Fruit fly (Drosophila melanogaster) whole organism, pupa: ENCODE measurements around the gene Gclc.
A peak's percentile ranks its signal among the peaks of the same experiment; 100 is the strongest.

Source experiments
- CG10348 ChIP-seq: fragments of 200-800 bp; sonication (Bioruptor generic); IDR thresholded peaks from 2 replicates; pipeline ENCODE4 v1.3.6; 2022; ENCODE audit warnings: missing biosample characterization, missing genetic modification characterization
- CG12605 ChIP-seq: fragments of 200-800 bp; sonication (Bioruptor generic); IDR thresholded peaks from 2 replicates; pipeline ENCODE4 v1.3.6; 2022; ENCODE audit warnings: missing biosample characterization, missing genetic modification characterization
- CG13204 ChIP-seq: fragments of 200-800 bp; sonication (Bioruptor generic); optimal IDR thresholded peaks from 2 replicates; lab custom pipeline; 2018; ENCODE audit warnings: missing biosample characterization, mild to moderate bottlenecking, missing genetic modification characterization, moderate library complexity
- CG14655 ChIP-seq: fragments of 200-800 bp; sonication (Bioruptor generic); optimal IDR thresholded peaks from 3 replicates; lab custom pipeline; 2017; ENCODE audit warnings: mild to moderate bottlenecking, missing biosample characterization, missing genetic modification reagents, missing genetic modification characterization
- CG15710 ChIP-seq: fragments of 200-800 bp; sonication (Bioruptor generic); optimal IDR thresholded peaks from 2 replicates; lab custom pipeline; 2018; ENCODE audit warnings: missing biosample characterization, mild to moderate bottlenecking, missing genetic modification characterization, moderate library complexity
- CG17806 ChIP-seq: fragments of 200-800 bp; sonication (Bioruptor generic); optimal IDR thresholded peaks from 2 replicates; lab custom pipeline; 2018; ENCODE audit warnings: missing biosample characterization, mild to moderate bottlenecking, missing genetic modification characterization, moderate library complexity
- CG32121 ChIP-seq: fragments of 200-800 bp; sonication (Bioruptor generic); IDR thresholded peaks from 2 replicates; pipeline ENCODE4 v1.3.6; 2022; ENCODE audit warnings: missing biosample characterization, missing genetic modification characterization
- CG34367 ChIP-seq: fragments of 200-800 bp; sonication (Bioruptor generic); optimal IDR thresholded peaks from 2 replicates; lab custom pipeline; 2018; ENCODE audit warnings: missing biosample characterization, mild to moderate bottlenecking, missing genetic modification characterization
- CG4496 ChIP-seq: fragments of 200-800 bp; sonication (Bioruptor generic); IDR thresholded peaks from 3 replicates; pipeline ENCODE4 v1.3.6; 2022; ENCODE audit warnings: missing biosample characterization, missing genetic modification characterization
- CG8159 ChIP-seq: fragments of 200-800 bp; sonication (Bioruptor generic); optimal IDR thresholded peaks from 3 replicates; lab custom pipeline; 2018; ENCODE audit warnings: missing biosample characterization, mild to moderate bottlenecking, missing genetic modification characterization, moderate library complexity
- CG8301 ChIP-seq: fragments of 200-800 bp; sonication (Bioruptor generic); optimal IDR thresholded peaks from 2 replicates; lab custom pipeline; 2018; ENCODE audit warnings: missing biosample characterization, mild to moderate bottlenecking, missing genetic modification characterization
- CG9948 ChIP-seq: fragments of 200-800 bp; sonication (Bioruptor generic); optimal IDR thresholded peaks from 2 replicates; lab custom pipeline; 2018; ENCODE audit warnings: missing biosample characterization, mild to moderate bottlenecking, missing genetic modification characterization, moderate library complexity
- D1 ChIP-seq: fragments of 200-800 bp; sonication (Bioruptor generic); optimal IDR thresholded peaks from 2 replicates; lab custom pipeline; 2018; ENCODE audit warnings: missing biosample characterization, mild to moderate bottlenecking, missing genetic modification characterization, moderate library complexity
- EcR ChIP-seq: fragments of 200-800 bp; sonication (Bioruptor generic); optimal IDR thresholded peaks from 3 replicates; lab custom pipeline; 2019; ENCODE audit warnings: missing biosample characterization, missing genetic modification characterization, mild to moderate bottlenecking, moderate library complexity, missing genetic modification reagents
- Ets98B ChIP-seq: fragments of 200-800 bp; sonication (Bioruptor generic); IDR thresholded peaks from 2 replicates; pipeline ENCODE4 v1.3.6; 2022; ENCODE audit warnings: missing biosample characterization, missing genetic modification characterization
- Pif1A ChIP-seq: fragments of 200-800 bp; sonication (Bioruptor generic); optimal IDR thresholded peaks from 3 replicates; lab custom pipeline; 2016; ENCODE audit warnings: missing biosample characterization, missing genetic modification characterization
- Pif1B ChIP-seq: fragments of 200-800 bp; sonication (Bioruptor generic); optimal IDR thresholded peaks from 3 replicates; lab custom pipeline; 2016; ENCODE audit warnings: missing biosample characterization, missing genetic modification characterization
- Snoo ChIP-seq: fragments of 200-800 bp; sonication (Bioruptor generic); optimal IDR thresholded peaks from 3 replicates; lab custom pipeline; 2017; ENCODE audit warnings: missing biosample characterization, mild to moderate bottlenecking, missing genetic modification characterization, inconsistent platforms
- fd96Ca ChIP-seq: fragments of 200-800 bp; sonication (Bioruptor generic); IDR thresholded peaks from 3 replicates; pipeline ENCODE4 v1.3.6; 2022; ENCODE audit warnings: missing biosample characterization, missing genetic modification characterization
- gl ChIP-seq: fragments of 200-800 bp; sonication (Bioruptor generic); optimal IDR thresholded peaks from 2 replicates; lab custom pipeline; 2018; ENCODE audit warnings: missing biosample characterization, mild to moderate bottlenecking, missing genetic modification characterization
- rn ChIP-seq: fragments of 200-800 bp; sonication (Bioruptor generic); IDR thresholded peaks from 2 replicates; pipeline ENCODE4 v1.3.6; 2022; ENCODE audit warnings: missing biosample characterization, missing genetic modification characterization

Gene Gclc

dm6 chrX:8143537-8143936, 27.6 kb upstream of the Gclc start, which contains the start of gene CG17982:
Gene CG17982 (minus strand): TSS chrX:8143835.
- TF ChIP-seq CG32121 (GFP tag; lab: Robert Waterston, UW) (peak; percentile 85), CG4496 (GFP tag; lab: Robert Waterston, UW) (peak; percentile 93), EcR (no peak), CG10348 (peak; percentile 18; the same call in 1 of the 2 replicates), CG14655 (GFP tag; lab: Kevin White, UChicago) (no peak), rn (GFP tag; lab: Robert Waterston, UW) (peak; percentile 60), CG12605 (GFP tag; lab: Robert Waterston, UW) (peak; percentile 66), CG13204 (GFP tag; lab: Kevin White, UChicago) (no peak), Pif1B (GFP tag; lab: Kevin White, UChicago) (peak; percentile 93), CG8159 (tag; lab: Kevin White, UChicago) (peak; percentile 88), CG34367 (tag; lab: Kevin White, UChicago) (peak; percentile 86), Ets98B (GFP tag; lab: Robert Waterston, UW) (peak; percentile 87), Snoo (tag; lab: Kevin White, UChicago) (peak; percentile 87), D1 (tag; lab: Kevin White, UChicago) (no peak), CG8301 (peak; percentile 83), fd96Ca (GFP tag; lab: Robert Waterston, UW) (peak; percentile 87), Pif1A (peak; percentile 94), CG17806 (tag; lab: Kevin White, UChicago) (peak; percentile 89), CG9948 (peak; percentile 81), CG15710 (tag; lab: Kevin White, UChicago) (peak; percentile 87), gl (peak; percentile 75)

dm6 chrX:8142067-8142462, 26.1 kb upstream of the Gclc start, which contains the start of gene Smox:
Gene Smox (minus strand): TSS chrX:8142279.
- TF ChIP-seq CG9948 (no peak), CG17806 (tag; lab: Kevin White, UChicago) (no peak), EcR (no peak), gl (no peak), Ets98B (GFP tag; lab: Robert Waterston, UW) (no peak), Pif1A (no peak), CG32121 (GFP tag; lab: Robert Waterston, UW) (no peak), CG15710 (tag; lab: Kevin White, UChicago) (no peak)

dm6 chrX:8141353-8142066, 25.6 kb upstream of the Gclc start:
- TF ChIP-seq Pif1A (peak; percentile 16), rn (GFP tag; lab: Robert Waterston, UW) (no peak), CG14655 (GFP tag; lab: Kevin White, UChicago) (no peak), gl (no peak), D1 (tag; lab: Kevin White, UChicago) (no peak), Snoo (tag; lab: Kevin White, UChicago) (no peak), CG13204 (GFP tag; lab: Kevin White, UChicago) (peak; percentile 94), Pif1B (GFP tag; lab: Kevin White, UChicago) (no peak), CG32121 (GFP tag; lab: Robert Waterston, UW) (peak; percentile 66), CG10348 (0 out of 2 replicates have a peak, but pooled peaks have one; percentile 20), CG4496 (GFP tag; lab: Robert Waterston, UW) (peak; percentile 93), CG15710 (tag; lab: Kevin White, UChicago) (peak; percentile 4), CG12605 (GFP tag; lab: Robert Waterston, UW) (peak; percentile 54), fd96Ca (GFP tag; lab: Robert Waterston, UW) (peak; percentile 5; the same call in 1 of the 3 replicates), Ets98B (GFP tag; lab: Robert Waterston, UW) (peak; percentile 51; the same call in 1 of the 2 replicates), CG34367 (tag; lab: Kevin White, UChicago) (no peak), CG8301 (peak; percentile 12), EcR (peak; percentile 40), CG8159 (tag; lab: Kevin White, UChicago) (peak; percentile 17)

- TF ChIP-seq rn (GFP tag; lab: Robert Waterston, UW), result no peak
- TF ChIP-seq gl, result no peak
- no peak for TF ChIP-seq fd96Ca (GFP tag; lab: Robert Waterston, UW)
- TF ChIP-seq CG15710 (tag; lab: Kevin White, UChicago), result no peak
- TF ChIP-seq Ets98B (GFP tag; lab: Robert Waterston, UW), result no peak
Observed at dm6 chrX:8140707-8141106, 24.8 kb upstream of the Gclc start.

dm6 chrX:8137285-8137684, 21.3 kb upstream of the Gclc start:
- TF ChIP-seq Pif1B (GFP tag; lab: Kevin White, UChicago) (no peak), D1 (tag; lab: Kevin White, UChicago) (no peak), CG17806 (tag; lab: Kevin White, UChicago) (no peak), CG13204 (GFP tag; lab: Kevin White, UChicago) (no peak), Snoo (tag; lab: Kevin White, UChicago) (no peak), CG10348 (no peak), CG14655 (GFP tag; lab: Kevin White, UChicago) (no peak), CG15710 (tag; lab: Kevin White, UChicago) (no peak)

- no peak for TF ChIP-seq CG10348
- TF ChIP-seq CG4496 (GFP tag; lab: Robert Waterston, UW), result no peak
- no peak for TF ChIP-seq CG17806 (tag; lab: Kevin White, UChicago)
- no peak for TF ChIP-seq CG34367 (tag; lab: Kevin White, UChicago)
- no peak for TF ChIP-seq rn (GFP tag; lab: Robert Waterston, UW)
- TF ChIP-seq CG8301, result no peak
- no peak for TF ChIP-seq Pif1B (GFP tag; lab: Kevin White, UChicago)
- no peak for TF ChIP-seq gl
- TF ChIP-seq CG9948, result no peak
- no peak for TF ChIP-seq EcR
- no peak for TF ChIP-seq Snoo (tag; lab: Kevin White, UChicago)
- no peak for TF ChIP-seq CG13204 (GFP tag; lab: Kevin White, UChicago)
- no peak for TF ChIP-seq Pif1A
- TF ChIP-seq fd96Ca (GFP tag; lab: Robert Waterston, UW), result no peak
- no peak for TF ChIP-seq CG14655 (GFP tag; lab: Kevin White, UChicago)
Observed at dm6 chrX:8135420-8135874, 19.5 kb upstream of the Gclc start, which contains the start of the genes cyr and CG2120. Gene cyr (minus strand): TSS chrX:8135713. Gene CG2120 (plus strand): TSS chrX:8135824.
